Fruit fly (Drosophila melanogaster) whole organism, embryonic: ENCODE data around the gene CG43295.
A peak's percentile ranks its signal among the peaks of the same experiment; 100 is the strongest.

Experiments
- Bdp1 ChIP-seq: fragments of 200-800 bp; sonication (Bioruptor generic); optimal IDR thresholded peaks from 3 replicates; lab custom pipeline; 2016; ENCODE audit warnings: missing biosample characterization, missing genetic modification characterization
- C15 ChIP-seq: fragments of 200-800 bp; sonication (Bioruptor generic); IDR thresholded peaks from 3 replicates; pipeline ENCODE4 v1.3.6; 2022; ENCODE audit warnings: missing biosample characterization, missing genetic modification characterization
- CG11456 ChIP-seq: fragments of 200-800 bp; sonication (Bioruptor generic); IDR thresholded peaks from 3 replicates; pipeline ENCODE4 v1.3.6; 2022; ENCODE audit warnings: missing biosample characterization, missing genetic modification characterization
- CG11504 ChIP-seq: fragments of 200-800 bp; sonication (Bioruptor generic); optimal IDR thresholded peaks from 3 replicates; lab custom pipeline; 2019; ENCODE audit warnings: missing biosample characterization, mild to moderate bottlenecking, missing genetic modification characterization, moderate library complexity
- CG13287 ChIP-seq: fragments of 200-800 bp; sonication (Bioruptor generic); IDR thresholded peaks from 2 replicates; pipeline ENCODE4 v1.3.6; 2022; ENCODE audit warnings: missing biosample characterization, missing genetic modification characterization; ENCODE audit not compliant: partially characterized antibody
- CG14710 ChIP-seq: fragments of 200-800 bp; sonication (Bioruptor generic); optimal IDR thresholded peaks from 3 replicates; lab custom pipeline; 2019; ENCODE audit warnings: missing biosample characterization, mild to moderate bottlenecking, missing genetic modification characterization, moderate library complexity
- CG15269 ChIP-seq: fragments of 200-800 bp; sonication (Bioruptor generic); optimal IDR thresholded peaks from 2 replicates; lab custom pipeline; 2018; ENCODE audit warnings: missing biosample characterization, mild to moderate bottlenecking, missing genetic modification characterization, moderate library complexity
- CG15601 ChIP-seq: fragments of 200-800 bp; sonication (Bioruptor generic); optimal IDR thresholded peaks from 3 replicates; lab custom pipeline; 2019; ENCODE audit warnings: missing biosample characterization, mild to moderate bottlenecking, missing genetic modification characterization, moderate library complexity
- CG3847 ChIP-seq: fragments of 200-800 bp; sonication (Bioruptor generic); IDR thresholded peaks from 2 replicates; pipeline ENCODE4 v1.3.6; 2022; ENCODE audit warnings: missing biosample characterization, missing genetic modification characterization
- CG4707 ChIP-seq: fragments of 200-800 bp; sonication (Bioruptor generic); optimal IDR thresholded peaks from 2 replicates; lab custom pipeline; 2018; ENCODE audit warnings: missing biosample characterization, mild to moderate bottlenecking, missing genetic modification characterization, moderate library complexity
- CG6175 ChIP-seq: fragments of 200-800 bp; sonication (Bioruptor generic); IDR thresholded peaks from 3 replicates; pipeline ENCODE4 v1.3.6; 2022; ENCODE audit warnings: missing biosample characterization, missing genetic modification characterization
- CG6654 ChIP-seq: fragments of 200-800 bp; sonication (Bioruptor generic); optimal IDR thresholded peaks from 2 replicates; lab custom pipeline; 2017; ENCODE audit warnings: missing biosample characterization, mild to moderate bottlenecking, missing genetic modification characterization
- CG9609 ChIP-seq: fragments of 200-800 bp; sonication (Bioruptor generic); optimal IDR thresholded peaks from 3 replicates; lab custom pipeline; 2016; ENCODE audit warnings: missing biosample characterization, missing genetic modification characterization
- CG9817 ChIP-seq: fragments of 200-800 bp; sonication (Bioruptor generic); optimal IDR thresholded peaks from 2 replicates; lab custom pipeline; 2018; ENCODE audit warnings: missing biosample characterization, mild to moderate bottlenecking, missing genetic modification characterization, moderate library complexity
- CG9932 ChIP-seq: fragments of 200-800 bp; sonication (Bioruptor generic); IDR thresholded peaks from 2 replicates; pipeline ENCODE4 v1.3.6; 2022; ENCODE audit warnings: missing biosample characterization, missing genetic modification characterization
- CHES-1-like ChIP-seq: fragments of 200-800 bp; sonication (Bioruptor generic); optimal IDR thresholded peaks from 2 replicates; lab custom pipeline; 2016; ENCODE audit warnings: missing biosample characterization, missing genetic modification characterization
- Camta ChIP-seq: fragments of 200-800 bp; sonication (Bioruptor generic); optimal IDR thresholded peaks from 2 replicates; lab custom pipeline; 2016; ENCODE audit warnings: missing biosample characterization, missing genetic modification characterization
- Deaf1 ChIP-seq: fragments of 200-800 bp; optimal IDR thresholded peaks from 3 replicates; lab custom pipeline; 2019; ENCODE audit warnings: missing biosample characterization, mild to moderate bottlenecking, missing genetic modification characterization, moderate library complexity
- Dp ChIP-seq: fragments of 200-800 bp; sonication (Bioruptor generic); optimal IDR thresholded peaks from 2 replicates; lab custom pipeline; 2018; ENCODE audit warnings: missing biosample characterization, mild to moderate bottlenecking, missing genetic modification characterization, moderate library complexity
- E2f2 ChIP-seq: fragments of 200-800 bp; sonication (Bioruptor generic); IDR thresholded peaks from 2 replicates; pipeline ENCODE4 v1.3.6; 2022; ENCODE audit warnings: missing biosample characterization, missing genetic modification characterization
- GATAe ChIP-seq: fragments of 200-800 bp; sonication (Bioruptor generic); conservative IDR thresholded peaks from 2 replicates; pipeline ENCODE4 v1.3.6; 2022; ENCODE audit warnings: missing biosample characterization, missing genetic modification characterization
- H15 ChIP-seq: fragments of 200-800 bp; sonication (Bioruptor generic); IDR thresholded peaks from 3 replicates; pipeline ENCODE4 v1.3.6; 2022; ENCODE audit warnings: missing biosample characterization, missing genetic modification characterization
- HmgD ChIP-seq: fragments of 200-800 bp; sonication (Bioruptor generic); optimal IDR thresholded peaks from 3 replicates; lab custom pipeline; 2016; ENCODE audit warnings: missing biosample characterization, missing genetic modification characterization
- Mad ChIP-seq: fragments of 200-800 bp; sonication (Bioruptor generic); optimal IDR thresholded peaks from 2 replicates; lab custom pipeline; 2016; ENCODE audit warnings: missing biosample characterization, missing genetic modification characterization
- Med ChIP-seq: fragments of 200-800 bp; sonication (Bioruptor generic); peaks from one replicate; lab custom pipeline; 2016; ENCODE audit warnings: missing biosample characterization, missing genetic modification characterization, mild to moderate bottlenecking, inconsistent platforms, moderate library complexity
- PHDP ChIP-seq: fragments of 200-800 bp; sonication (Bioruptor generic); optimal IDR thresholded peaks from 3 replicates; lab custom pipeline; 2018; ENCODE audit warnings: missing biosample characterization, mild to moderate bottlenecking, missing genetic modification characterization, moderate library complexity
- abd-A ChIP-seq: fragments of 200-800 bp; sonication (Bioruptor generic); optimal IDR thresholded peaks from 3 replicates; lab custom pipeline; 2019; ENCODE audit warnings: missing biosample characterization, mild to moderate bottlenecking, missing genetic modification characterization, moderate library complexity
- ap ChIP-seq: fragments of 200-800 bp; sonication (Bioruptor generic); IDR thresholded peaks from 2 replicates; pipeline ENCODE4 v1.3.6; 2022; ENCODE audit warnings: missing biosample characterization, missing genetic modification characterization
- ci ChIP-seq: fragments of 200-800 bp; sonication (Bioruptor generic); IDR thresholded peaks from 3 replicates; pipeline ENCODE4 v1.3.6; 2022; ENCODE audit warnings: missing biosample characterization, missing genetic modification characterization
- corto ChIP-seq: fragments of 200-800 bp; sonication (Bioruptor generic); optimal IDR thresholded peaks from 2 replicates; lab custom pipeline; 2016; ENCODE audit warnings: missing biosample characterization, mild to moderate bottlenecking, missing genetic modification characterization, moderate library complexity
- dm ChIP-seq: fragments of 200-800 bp; sonication (Bioruptor generic); optimal IDR thresholded peaks from 3 replicates; lab custom pipeline; 2016; ENCODE audit warnings: missing biosample characterization, missing genetic modification characterization
- eve ChIP-seq, 2 experiments: fragments of >200 bp; optimal IDR thresholded peaks; 2 replicates each; lab custom pipeline; 2017; ENCODE audit warnings: missing biosample characterization in 2 of 2, missing genetic modification characterization in 2 of 2
- fd96Cb ChIP-seq: fragments of 200-800 bp; sonication (Bioruptor generic); optimal IDR thresholded peaks from 2 replicates; lab custom pipeline; 2018; ENCODE audit warnings: missing biosample characterization, mild to moderate bottlenecking, missing genetic modification characterization, moderate library complexity
- fu2 ChIP-seq: fragments of 200-800 bp; sonication (Bioruptor generic); optimal IDR thresholded peaks from 2 replicates; lab custom pipeline; 2016; ENCODE audit warnings: missing biosample characterization, missing genetic modification characterization
- gce ChIP-seq: fragments of 200-800 bp; sonication (Bioruptor generic); IDR thresholded peaks from 3 replicates; pipeline ENCODE4 v1.3.6; 2022; ENCODE audit warnings: missing biosample characterization, missing genetic modification characterization
- hbn ChIP-seq: fragments of 200-800 bp; sonication (Bioruptor generic); IDR thresholded peaks from 2 replicates; pipeline ENCODE4 v1.3.6; 2022; ENCODE audit warnings: missing biosample characterization, missing genetic modification characterization; ENCODE audit not compliant: partially characterized antibody
- jigr1 ChIP-seq: fragments of 200-800 bp; sonication (Bioruptor generic); IDR thresholded peaks from 3 replicates; pipeline ENCODE4 v1.3.6; 2022; ENCODE audit warnings: missing biosample characterization, missing genetic modification characterization
- jumu ChIP-seq: fragments of 200-800 bp; sonication (Bioruptor generic); optimal IDR thresholded peaks from 3 replicates; lab custom pipeline; 2016; ENCODE audit warnings: missing biosample characterization, missing genetic modification characterization
- lilli ChIP-seq: fragments of 200-800 bp; sonication (Bioruptor generic); optimal IDR thresholded peaks from 3 replicates; lab custom pipeline; 2016; ENCODE audit warnings: missing biosample characterization, missing genetic modification characterization
- lmd ChIP-seq: fragments of 200-800 bp; sonication (Bioruptor generic); IDR thresholded peaks from 2 replicates; pipeline ENCODE4 v1.3.6; 2022; ENCODE audit warnings: missing biosample characterization, missing genetic modification characterization
- lov ChIP-seq, 2 experiments: fragments of 200-800 bp in 1 of 2; fragments of >200 bp in 1 of 2; sonication (Bioruptor generic) in 1 of 2; IDR thresholded peaks in 1 of 2; optimal IDR thresholded peaks in 1 of 2; 2 replicates in 1 of 2; 3 replicates in 1 of 2; pipeline versions ENCODE4 v1.3.6 to Lab custom; 2017 to 2022; ENCODE audit warnings: missing biosample characterization in 1 of 2, missing genetic modification characterization in 1 of 2
- mirr ChIP-seq: fragments of 200-800 bp; sonication (Bioruptor generic); optimal IDR thresholded peaks from 3 replicates; lab custom pipeline; 2018; ENCODE audit warnings: missing biosample characterization, mild to moderate bottlenecking, missing genetic modification characterization
- pb ChIP-seq: fragments of 200-800 bp; sonication (Bioruptor generic); optimal IDR thresholded peaks from 3 replicates; lab custom pipeline; 2016; ENCODE audit warnings: missing biosample characterization, missing genetic modification characterization
- pnt ChIP-seq: fragments of 200-800 bp; sonication (Bioruptor generic); optimal IDR thresholded peaks from 3 replicates; lab custom pipeline; 2016; ENCODE audit warnings: missing biosample characterization, missing genetic modification characterization
- ranshi ChIP-seq: fragments of 200-800 bp; sonication (Bioruptor generic); IDR thresholded peaks from 2 replicates; pipeline ENCODE4 v1.3.6; 2022; ENCODE audit warnings: missing biosample characterization, missing genetic modification characterization
- rib ChIP-seq: fragments of 200-800 bp; sonication (Bioruptor generic); IDR thresholded peaks from 2 replicates; pipeline ENCODE4 v1.3.6; 2022; ENCODE audit warnings: missing biosample characterization, missing genetic modification characterization
- ssp ChIP-seq: fragments of 200-800 bp; sonication (Bioruptor generic); IDR thresholded peaks from 2 replicates; pipeline ENCODE4 v1.3.6; 2022; ENCODE audit warnings: missing biosample characterization, missing genetic modification characterization
- twi ChIP-seq: fragments of 200-800 bp; optimal IDR thresholded peaks from 2 replicates; lab custom pipeline; 2019; ENCODE audit warnings: missing biosample characterization, mild to moderate bottlenecking, missing genetic modification characterization, moderate library complexity
- usp ChIP-seq: fragments of >200 bp; optimal IDR thresholded peaks from 2 replicates; lab custom pipeline; 2017; ENCODE audit warnings: missing biosample characterization, missing genetic modification characterization
- wdn ChIP-seq: fragments of 200-800 bp; sonication (Bioruptor generic); IDR thresholded peaks from 2 replicates; pipeline ENCODE4 v1.3.6; 2022; ENCODE audit warnings: missing biosample characterization, missing genetic modification characterization

Gene CG43295

dm6 chr3L:16128481-16128972 is 22.9 kb downstream of the CG43295 start, which contains the start of gene Pgm1 (continued):
- TF ChIP-seq Deaf1 (no peak), CHES-1-like (peak; percentile 95), hbn (no peak), jigr1 (GFP tag; lab: Robert Waterston, UW) (peak; percentile 55; the same call in 1 of the 3 replicates), wdn (GFP tag; lab: Robert Waterston, UW) (peak; percentile 63), ap (peak; percentile 81), gce (GFP tag; lab: Robert Waterston, UW) (peak; percentile 77; the same call in 2 of the 3 replicates), Mad (GFP tag; lab: Kevin White, UChicago) (peak; percentile 86), ci (GFP tag; lab: Robert Waterston, UW) (peak; percentile 79), CG6175 (GFP tag; lab: Robert Waterston, UW) (peak; percentile 42; the same call in 2 of the 3 replicates), eve (GFP tag; optimal IDR thresholded peaks at IDR 0.05; lab: Kevin White, UChicago) (no peak), rib (GFP tag; lab: Robert Waterston, UW) (peak; percentile 72; the same call in 1 of the 2 replicates), CG9609 (peak; percentile 89), GATAe (peak; percentile 89), PHDP (tag; lab: Kevin White, UChicago) (peak; percentile 86), CG6654 (GFP tag; lab: Kevin White, UChicago) (peak; percentile 50), jumu (peak; percentile 89), pnt (GFP tag; lab: Kevin White, UChicago) (peak; percentile 83), corto (GFP tag; lab: Kevin White, UChicago) (peak; percentile 67), fu2 (GFP tag; lab: Kevin White, UChicago) (peak; percentile 85), CG11504 (tag; lab: Kevin White, UChicago) (peak; percentile 76), C15 (no peak; the same call in 2 of the 3 replicates), CG13287 (0 out of 2 replicates have a peak, but pooled peaks have one; percentile 24), CG15269 (tag; lab: Kevin White, UChicago) (no peak), lilli (GFP tag; lab: Kevin White, UChicago) (peak; percentile 94), Bdp1 (GFP tag; lab: Kevin White, UChicago) (peak; percentile 77), CG11456 (GFP tag; lab: Robert Waterston, UW) (peak; percentile 82), E2f2 (GFP tag; lab: Robert Waterston, UW) (peak; percentile 53; the same call in 1 of the 2 replicates), ranshi (GFP tag; lab: Robert Waterston, UW) (peak; percentile 66; the same call in 1 of the 2 replicates), CG15601 (peak; percentile 51), abd-A (tag; lab: Kevin White, UChicago) (no peak), lmd (GFP tag; lab: Robert Waterston, UW) (peak; percentile 85; the same call in 1 of the 2 replicates), twi (tag; lab: Kevin White, UChicago) (no peak), usp (GFP tag; lab: Kevin White, UChicago) (no peak), mirr (GFP tag; lab: Kevin White, UChicago) (peak; percentile 97), dm (peak; percentile 77), CG14710 (peak; percentile 45), CG9932 (GFP tag; lab: Robert Waterston, UW) (no peak; the same call in 1 of the 2 replicates), fd96Cb (peak; percentile 73), Dp (GFP tag; lab: Kevin White, UChicago) (no peak), Camta (peak; percentile 85), CG3847 (GFP tag; lab: Robert Waterston, UW) (peak; percentile 60), CG4707 (peak; percentile 55), ssp (GFP tag; lab: Robert Waterston, UW) (no peak; the same call in 1 of the 2 replicates), H15 (peak; percentile 48; the same call in 1 of the 3 replicates), HmgD (GFP tag; lab: Kevin White, UChicago) (peak; percentile 95), CG9817 (tag; lab: Kevin White, UChicago) (peak; percentile 80), lov (optimal IDR thresholded peaks at IDR 0.05; lab: Kevin White, UChicago) (no peak), lov (GFP tag; IDR thresholded peaks at IDR 0.05; lab: Robert Waterston, UW) (0 out of 3 replicates have a peak, but pooled peaks have one; percentile 38), Med (GFP tag; lab: Kevin White, UChicago) (peak; percentile 98), pb (GFP tag; lab: Kevin White, UChicago) (peak; percentile 93)
